Worm (Caenorhabditis elegans) whole organism, young adult: ENCODE results near the gene coa-7.
A peak's percentile ranks its signal among the peaks of the same experiment; 100 is the strongest.

Experiments
- B0261.1 ChIP-seq: sonication (generic microtip); optimal IDR thresholded peaks from 2 replicates; lab custom pipeline; 2016; ENCODE audit warnings: mild to moderate bottlenecking, missing genetic modification characterization, moderate library complexity, missing compliant biosample characterization
- B0336.3 ChIP-seq: fragments of 200-800 bp; sonication (Bioruptor generic); IDR thresholded peaks from 2 replicates; pipeline ENCODE4 v1.3.6; 2022; ENCODE audit warnings: missing genetic modification characterization, missing compliant biosample characterization
- C06A6.2 ChIP-seq: fragments of 200-800 bp; sonication (Bioruptor generic); conservative IDR thresholded peaks from 2 replicates; pipeline ENCODE4 v1.3.6; 2022; ENCODE audit warnings: missing genetic modification characterization, missing compliant biosample characterization
- C17E4.6 ChIP-seq: fragments of 200-800 bp; sonication (Bioruptor generic); IDR thresholded peaks from 2 replicates; pipeline ENCODE4 v1.3.6; 2022; ENCODE audit warnings: missing genetic modification reagents, missing genetic modification characterization, missing compliant biosample characterization
- F22D6.2 ChIP-seq: sonication (generic microtip); optimal IDR thresholded peaks from 2 replicates; lab custom pipeline; 2016; ENCODE audit warnings: mild to moderate bottlenecking, missing genetic modification characterization, missing compliant biosample characterization
- F55B11.4 ChIP-seq: sonication (generic microtip); optimal IDR thresholded peaks from 2 replicates; lab custom pipeline; 2016; ENCODE audit warnings: missing compliant biosample characterization, missing genetic modification characterization, borderline replicate concordance; ENCODE audit not compliant: insufficient read depth
- F57C9.4 ChIP-seq: sonication (generic microtip); optimal IDR thresholded peaks from 2 replicates; lab custom pipeline; 2017; ENCODE audit warnings: mild to moderate bottlenecking, missing genetic modification characterization, missing compliant biosample characterization
- ZK185.1 ChIP-seq: sonication (generic microtip); optimal IDR thresholded peaks from 2 replicates; lab custom pipeline; 2016; ENCODE audit warnings: mild to moderate bottlenecking, missing genetic modification characterization, missing compliant biosample characterization; ENCODE audit not compliant: poor library complexity, severe bottlenecking
- ama-1 ChIP-seq, 3 experiments: fragments of 150-350 bp in 1 of 3; sonication (generic microtip) in 2 of 3; optimal IDR thresholded peaks; 2 replicates each; lab custom pipeline; 2014 to 2018; ENCODE audit warnings: missing biosample characterization in 2 of 3, missing genetic modification characterization in 2 of 3, missing genetic modification reagents in 2 of 3
- atf-7 ChIP-seq: sonication (generic microtip); optimal IDR thresholded peaks from 2 replicates; lab custom pipeline; 2017; ENCODE audit warnings: mild to moderate bottlenecking, missing genetic modification characterization, missing compliant biosample characterization
- athp-1 ChIP-seq: sonication (generic microtip); optimal IDR thresholded peaks from 2 replicates; lab custom pipeline; 2017; ENCODE audit warnings: mild to moderate bottlenecking, missing genetic modification characterization, missing compliant biosample characterization
- attf-6 ChIP-seq: fragments of 200-800 bp; sonication (Bioruptor generic); IDR thresholded peaks from 2 replicates; pipeline ENCODE4 v1.3.6; 2022; ENCODE audit warnings: missing genetic modification reagents, missing genetic modification characterization, missing compliant biosample characterization
- cebp-1 ChIP-seq, 2 experiments: fragments of 200-800 bp in 1 of 2; sonication (Bioruptor generic) in 1 of 2; sonication (generic microtip) in 1 of 2; IDR thresholded peaks in 1 of 2; optimal IDR thresholded peaks in 1 of 2; 2 replicates each; pipeline versions ENCODE4 v1.3.6 to Lab custom; 2017 to 2022; ENCODE audit warnings: missing compliant biosample characterization in 2 of 2, missing genetic modification characterization in 2 of 2, mild to moderate bottlenecking in 1 of 2, missing genetic modification reagents in 1 of 2, moderate library complexity in 1 of 2
- ceh-27 ChIP-seq: fragments of 200-800 bp; sonication (Bioruptor generic); optimal IDR thresholded peaks from 2 replicates; lab custom pipeline; 2018; ENCODE audit warnings: mild to moderate bottlenecking, missing genetic modification characterization, moderate library complexity, missing compliant biosample characterization
- chd-7 ChIP-seq: sonication (generic microtip); optimal IDR thresholded peaks from 2 replicates; lab custom pipeline; 2016; ENCODE audit warnings: mild to moderate bottlenecking, missing genetic modification characterization, moderate library complexity, missing compliant biosample characterization
- die-1 ChIP-seq: sonication (generic microtip); optimal IDR thresholded peaks from 2 replicates; lab custom pipeline; 2016; ENCODE audit warnings: missing genotype, mild to moderate bottlenecking, missing genetic modification characterization, missing compliant biosample characterization
- dox-1 ChIP-seq: fragments of 200-800 bp; sonication (Bioruptor generic); IDR thresholded peaks from 2 replicates; pipeline ENCODE4 v1.3.6; 2022; ENCODE audit warnings: missing genetic modification reagents, missing genetic modification characterization, missing compliant biosample characterization
- dpff-1 ChIP-seq: sonication (generic microtip); optimal IDR thresholded peaks from 2 replicates; lab custom pipeline; 2017; ENCODE audit warnings: mild to moderate bottlenecking, missing genetic modification characterization, missing compliant biosample characterization
- egl-44 ChIP-seq: fragments of 200-800 bp; sonication (Bioruptor generic); IDR thresholded peaks from 2 replicates; pipeline ENCODE4 v1.3.6; 2022; ENCODE audit warnings: missing genetic modification reagents, missing genetic modification characterization, missing compliant biosample characterization
- egrh-3 ChIP-seq: fragments of 200-800 bp; sonication (Bioruptor generic); IDR thresholded peaks from 2 replicates; pipeline ENCODE4 v1.3.6; 2022; ENCODE audit warnings: missing genetic modification reagents, missing genetic modification characterization, missing compliant biosample characterization
- ekl-4 ChIP-seq: fragments of 200-800 bp; sonication (Bioruptor generic); IDR thresholded peaks from 2 replicates; pipeline ENCODE4 v1.3.6; 2022; ENCODE audit warnings: missing genetic modification reagents, missing genetic modification characterization, missing compliant biosample characterization
- ets-4 ChIP-seq: fragments of 200-800 bp; sonication (Bioruptor generic); optimal IDR thresholded peaks from 2 replicates; lab custom pipeline; 2018; ENCODE audit warnings: mild to moderate bottlenecking, missing genetic modification characterization, missing compliant biosample characterization
- fkh-3 ChIP-seq: sonication (generic microtip); optimal IDR thresholded peaks from 2 replicates; lab custom pipeline; 2016; ENCODE audit warnings: mild to moderate bottlenecking, missing genetic modification characterization, missing compliant biosample characterization
- hlh-26 ChIP-seq: fragments of 200-800 bp; sonication (Bioruptor generic); conservative IDR thresholded peaks from 2 replicates; pipeline ENCODE4 v1.3.6; 2022; ENCODE audit warnings: missing genetic modification reagents, missing genetic modification characterization, missing compliant biosample characterization
- hmg-1.2 ChIP-seq: fragments of 200-800 bp; sonication (Bioruptor generic); IDR thresholded peaks from 2 replicates; pipeline ENCODE4 v1.3.6; 2022; ENCODE audit warnings: missing genetic modification reagents, missing genetic modification characterization, missing compliant biosample characterization
- let-526 ChIP-seq: fragments of 200-800 bp; sonication (Bioruptor generic); IDR thresholded peaks from 2 replicates; pipeline ENCODE4 v1.3.6; 2022; ENCODE audit warnings: missing genetic modification reagents, missing genetic modification characterization, missing compliant biosample characterization
- let-607 ChIP-seq, 2 experiments: fragments of 200-800 bp in 1 of 2; sonication (Bioruptor generic) in 1 of 2; sonication (generic microtip) in 1 of 2; optimal IDR thresholded peaks; 2 replicates each; lab custom pipeline; 2016 to 2018; ENCODE audit warnings: mild to moderate bottlenecking in 2 of 2, missing compliant biosample characterization in 2 of 2, missing genetic modification characterization in 2 of 2, moderate library complexity in 2 of 2, missing genotype in 1 of 2
- madf-3 ChIP-seq: fragments of 200-800 bp; sonication (Bioruptor generic); IDR thresholded peaks from 2 replicates; pipeline ENCODE4 v1.3.6; 2022; ENCODE audit warnings: missing genetic modification reagents, missing genetic modification characterization, missing compliant biosample characterization
- madf-6 ChIP-seq: fragments of 200-800 bp; sonication (Bioruptor generic); IDR thresholded peaks from 2 replicates; pipeline ENCODE4 v1.3.6; 2022; ENCODE audit warnings: missing genetic modification reagents, missing genetic modification characterization, missing compliant biosample characterization
- mcd-1 ChIP-seq: fragments of 200-800 bp; sonication (Bioruptor generic); IDR thresholded peaks from 2 replicates; pipeline ENCODE4 v1.3.6; 2022; ENCODE audit warnings: missing genetic modification reagents, missing genetic modification characterization, missing compliant biosample characterization
- mxl-1 ChIP-seq: sonication (generic microtip); optimal IDR thresholded peaks from 2 replicates; lab custom pipeline; 2016; ENCODE audit warnings: missing genetic modification characterization, missing compliant biosample characterization
- nfyb-1 ChIP-seq: fragments of 200-800 bp; sonication (Bioruptor generic); IDR thresholded peaks from 2 replicates; pipeline ENCODE4 v1.3.6; 2022; ENCODE audit warnings: missing genetic modification reagents, missing genetic modification characterization, missing compliant biosample characterization
- nhr-120 ChIP-seq: fragments of 200-800 bp; sonication (Bioruptor generic); IDR thresholded peaks from 2 replicates; pipeline ENCODE4 v1.3.6; 2022; ENCODE audit warnings: missing genetic modification characterization, missing compliant biosample characterization
- nhr-179 ChIP-seq: sonication (generic microtip); optimal IDR thresholded peaks from 2 replicates; lab custom pipeline; 2016; ENCODE audit warnings: mild to moderate bottlenecking, missing genetic modification characterization, missing compliant biosample characterization
- nhr-27 ChIP-seq: fragments of 200-800 bp; sonication (Bioruptor generic); optimal IDR thresholded peaks from 2 replicates; lab custom pipeline; 2018; ENCODE audit warnings: mild to moderate bottlenecking, missing genetic modification characterization, moderate library complexity, missing compliant biosample characterization
- pbrm-1 ChIP-seq: fragments of 200-800 bp; sonication (Bioruptor generic); IDR thresholded peaks from 2 replicates; pipeline ENCODE4 v1.3.6; 2022; ENCODE audit warnings: missing genetic modification reagents, missing genetic modification characterization, missing compliant biosample characterization
- pha-4 ChIP-seq: fragments of 150-350 bp; sonication (generic microtip); optimal IDR thresholded peaks from 2 replicates; lab custom pipeline; 2014; ENCODE audit warnings: missing biosample characterization, missing genetic modification reagents, missing genetic modification characterization
- rcor-1 ChIP-seq: fragments of 200-800 bp; sonication (Bioruptor generic); IDR thresholded peaks from 2 replicates; pipeline ENCODE4 v1.3.6; 2022; ENCODE audit warnings: missing genetic modification reagents, missing genetic modification characterization, missing compliant biosample characterization
- rec-8 ChIP-seq, 2 experiments: sonication (generic microtip); optimal IDR thresholded peaks; 2 replicates each; lab custom pipeline; 2016; ENCODE audit warnings: mild to moderate bottlenecking in 2 of 2, missing genetic modification characterization in 2 of 2, missing genetic modification reagents in 2 of 2, missing genotype in 2 of 2, missing biosample characterization in 1 of 2, missing compliant biosample characterization in 1 of 2, moderate library complexity in 1 of 2
- sea-2 ChIP-seq: fragments of 200-800 bp; sonication (Bioruptor generic); IDR thresholded peaks from 2 replicates; pipeline ENCODE4 v1.3.6; 2022; ENCODE audit warnings: missing genetic modification characterization, missing compliant biosample characterization
- snpc-1.3 ChIP-seq: sonication (generic microtip); optimal IDR thresholded peaks from 2 replicates; lab custom pipeline; 2017; ENCODE audit warnings: missing genetic modification characterization, mild to moderate bottlenecking, missing compliant biosample characterization, antibody characterized with exemption, moderate library complexity, missing genotype, missing genetic modification reagents; ENCODE audit not compliant: insufficient read depth
- somi-1 ChIP-seq: fragments of 200-800 bp; sonication (Bioruptor generic); optimal IDR thresholded peaks from 2 replicates; lab custom pipeline; 2018; ENCODE audit warnings: mild to moderate bottlenecking, missing genetic modification characterization, missing compliant biosample characterization
- sptf-2 ChIP-seq: fragments of 200-800 bp; sonication (Bioruptor generic); optimal IDR thresholded peaks from 2 replicates; lab custom pipeline; 2018; ENCODE audit warnings: mild to moderate bottlenecking, missing genetic modification characterization, missing compliant biosample characterization
- tbp1 ChIP-seq: fragments of 200-800 bp; sonication (Bioruptor generic); optimal IDR thresholded peaks from 2 replicates; lab custom pipeline; 2018; ENCODE audit warnings: mild to moderate bottlenecking, missing genetic modification characterization, missing compliant biosample characterization
- zfh-2 ChIP-seq: fragments of 200-800 bp; sonication (Bioruptor generic); conservative IDR thresholded peaks from 2 replicates; pipeline ENCODE4 v1.3.6; 2022; ENCODE audit warnings: missing genetic modification reagents, missing genetic modification characterization, missing compliant biosample characterization
- zim-3 ChIP-seq: sonication (generic microtip); optimal IDR thresholded peaks from 2 replicates; lab custom pipeline; 2017; ENCODE audit warnings: mild to moderate bottlenecking, missing genetic modification characterization, moderate library complexity, missing compliant biosample characterization

coa-7 gene

DNA sequence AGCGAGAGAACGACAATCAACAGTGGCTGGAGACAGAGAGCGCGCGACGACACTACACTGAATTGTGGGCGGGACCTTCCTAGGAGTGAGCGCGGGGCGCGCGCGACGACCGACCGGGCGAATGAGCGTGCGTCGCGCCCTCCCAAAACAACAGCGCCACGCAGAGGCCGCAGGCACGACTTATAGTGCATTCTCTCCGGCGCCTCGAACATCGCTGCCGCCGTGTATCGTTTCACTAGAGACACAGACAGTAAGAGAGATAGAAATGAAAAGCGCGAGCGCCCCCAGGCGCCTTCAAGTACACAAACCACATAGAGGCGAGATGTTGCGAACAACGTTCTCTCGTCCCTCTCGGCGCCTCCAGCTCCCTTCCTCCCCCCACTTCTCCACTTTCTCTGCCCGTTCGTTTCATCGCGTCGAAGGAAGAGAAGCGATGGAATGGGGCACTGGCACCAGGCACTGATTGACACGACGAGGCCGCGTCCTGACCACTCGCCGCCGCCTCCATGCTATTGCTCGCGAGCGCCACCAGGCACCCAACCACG lies 31.0 kb downstream of the coa-7 start (continued):
- peak; percentile 100 for TF ChIP-seq zfh-2
- no peak for TF ChIP-seq zim-3 (tag; lab: Kevin White, UChicago)
- TF ChIP-seq madf-3 (GFP tag; lab: Robert Waterston, UW) = 0 out of 2 replicates have a peak, but pooled peaks have one; percentile 36
- peak; percentile 71 for TF ChIP-seq cebp-1 (GFP tag; IDR thresholded peaks at IDR 0.05; lab: Robert Waterston, UW)
- peak; percentile 89 for TF ChIP-seq cebp-1 (tag; optimal IDR thresholded peaks at IDR 0.05; lab: Kevin White, UChicago)
- TF ChIP-seq atf-7 = peak; percentile 90
- TF ChIP-seq rec-8 (tag; optimal IDR thresholded peaks at IDR 0.05; lab: Kevin White, UChicago) = no peak
- peak; percentile 72; the same call in 1 of the 2 replicates for TF ChIP-seq egl-44 (GFP tag; lab: Robert Waterston, UW)
- no peak for TF ChIP-seq athp-1 (tag; lab: Kevin White, UChicago)
- TF ChIP-seq ets-4 (GFP tag; lab: Kevin White, UChicago) = peak; percentile 79
- TF ChIP-seq hlh-26 (GFP tag; lab: Robert Waterston, UW) = no peak
- peak; percentile 49; the same call in 1 of the 2 replicates for TF ChIP-seq ekl-4
- peak; percentile 73 for TF ChIP-seq mcd-1
- no peak for TF ChIP-seq sptf-2
- peak; percentile 50 for TF ChIP-seq die-1 (tag; lab: Kevin White, UChicago)
- peak; percentile 59 for TF ChIP-seq chd-7
- TF ChIP-seq let-607 (tag; optimal IDR thresholded peaks at IDR 0.05; lab: Kevin White, UChicago) = peak; percentile 51 to 68
- TF ChIP-seq snpc-1.3 (tag; lab: Kevin White, UChicago) = no peak
- peak; percentile 85 for TF ChIP-seq B0336.3 (GFP tag; lab: Robert Waterston, UW)
- TF ChIP-seq F22D6.2 (tag; lab: Kevin White, UChicago) = peak; percentile 43
- no peak for TF ChIP-seq attf-6
- peak; percentile 29; the same call in 1 of the 2 replicates for TF ChIP-seq madf-6
- TF ChIP-seq B0261.1 (tag; lab: Kevin White, UChicago) = no peak
- TF ChIP-seq pha-4 (tag; lab: Kevin White, UChicago) = no peak
- TF ChIP-seq ceh-27 (GFP tag; lab: Kevin White, UChicago) = peak; percentile 59
- no peak for TF ChIP-seq nhr-120 (GFP tag; lab: Robert Waterston, UW)
- peak; percentile 8 for TF ChIP-seq mxl-1
- no peak for TF ChIP-seq sea-2
- no peak for TF ChIP-seq C06A6.2
- TF ChIP-seq F55B11.4 (tag; lab: Kevin White, UChicago) = no peak
- no peak for TF ChIP-seq nhr-179
- peak; percentile 39 for TF ChIP-seq tbp1
- TF ChIP-seq nfyb-1 (GFP tag; lab: Robert Waterston, UW) = peak; percentile 79
- peak; percentile 87 for TF ChIP-seq dox-1 (GFP tag; lab: Robert Waterston, UW)
- peak; percentile 92 for TF ChIP-seq egrh-3 (GFP tag; lab: Robert Waterston, UW)

DNA sequence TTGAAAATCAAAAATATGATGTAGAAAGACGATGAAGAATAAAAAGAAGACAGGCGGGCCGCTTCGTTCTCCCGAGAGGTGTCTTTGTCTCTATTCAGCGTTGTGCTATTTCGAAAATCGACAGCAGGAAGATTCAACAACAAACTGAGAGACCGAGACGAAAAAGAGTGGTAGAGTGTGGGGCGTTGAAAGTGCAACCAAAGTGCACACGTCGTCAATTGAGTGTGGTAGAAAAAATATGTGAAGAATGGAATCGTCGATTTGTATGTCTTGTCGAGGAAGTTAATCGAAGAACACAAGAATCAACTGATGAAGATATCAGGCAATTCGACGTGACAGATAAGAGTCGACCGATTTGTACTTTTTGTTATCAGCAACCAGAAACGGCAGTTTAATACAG lies 31.8 kb downstream of the coa-7 start:
- TF ChIP-seq C17E4.6 (GFP tag; lab: Robert Waterston, UW) (no peak), dox-1 (GFP tag; lab: Robert Waterston, UW) (peak; percentile 34; the same call in 1 of the 2 replicates), dpff-1 (tag; lab: Kevin White, UChicago) (no peak), nhr-27 (tag; lab: Kevin White, UChicago) (no peak), somi-1 (no peak), ZK185.1 (tag; lab: Kevin White, UChicago) (peak; percentile 4), mcd-1 (peak; percentile 40; the same call in 1 of the 2 replicates), B0336.3 (GFP tag; lab: Robert Waterston, UW) (no peak), fkh-3 (tag; lab: Kevin White, UChicago) (no peak), zfh-2 (no peak), rcor-1 (no peak), let-526 (no peak), ama-1 (optimal IDR thresholded peaks at IDR 0.05; lab: Kevin White, UChicago) (no peak), ama-1 (GFP tag; optimal IDR thresholded peaks at IDR 0.05; lab: Kevin White, UChicago) (no peak), F57C9.4 (tag; lab: Kevin White, UChicago) (no peak), hmg-1.2 (GFP tag; lab: Robert Waterston, UW) (peak; percentile 57; the same call in 1 of the 2 replicates), pbrm-1 (GFP tag; lab: Robert Waterston, UW) (no peak), cebp-1 (GFP tag; IDR thresholded peaks at IDR 0.05; lab: Robert Waterston, UW) (no peak), cebp-1 (tag; optimal IDR thresholded peaks at IDR 0.05; lab: Kevin White, UChicago) (peak; percentile 62), rec-8 (tag; optimal IDR thresholded peaks at IDR 0.05; lab: Kevin White, UChicago) (no peak)
